Fruit fly (Drosophila melanogaster): Measurements from ENCODE around the gene CG2211.

CG2211 gene

DNA sequence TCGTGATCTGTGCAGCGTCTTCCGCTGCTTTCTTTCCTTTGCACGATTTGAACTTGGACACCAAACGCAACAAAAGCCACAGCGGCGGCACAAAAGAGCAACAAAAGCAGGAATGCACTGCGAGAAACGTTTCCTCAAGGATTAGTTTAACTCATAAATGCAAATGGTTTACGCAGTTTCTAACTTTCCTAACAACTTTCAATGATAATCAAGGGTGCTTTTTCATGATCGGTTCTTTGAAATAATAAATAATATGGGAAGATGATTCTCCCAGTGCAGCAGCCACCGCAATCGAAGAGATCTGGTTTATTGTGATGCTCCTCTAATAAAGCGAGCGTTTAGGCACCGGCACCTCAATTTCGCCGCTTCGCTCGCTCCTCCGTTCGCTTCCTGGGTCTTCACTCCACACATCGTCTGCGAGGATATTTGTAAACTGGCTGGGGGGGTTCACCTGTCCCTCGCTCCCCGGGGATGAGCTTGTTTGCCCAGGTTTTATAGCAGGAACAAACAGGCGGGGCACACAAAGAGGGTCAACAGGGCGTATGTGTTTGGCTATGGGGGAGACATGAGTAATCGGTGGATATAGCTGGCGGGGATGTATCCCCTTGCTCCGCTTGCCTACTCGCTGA, 15.9 kb downstream of the CG2211 start (continued):
- TF ChIP-seq CG9817 (tag; optimal IDR thresholded peaks at IDR 0.05), result peak; percentile 32
- peak; percentile 81 for TF ChIP-seq CG10366 (GFP tag; IDR thresholded peaks at IDR 0.05)
- peak; percentile 30; the same call in 2 of the 3 replicates for TF ChIP-seq CG3726 (GFP tag; IDR thresholded peaks at IDR 0.05)
- no peak for TF ChIP-seq MESR4 (GFP tag; optimal IDR thresholded peaks at IDR 0.05)
- TF ChIP-seq toy (GFP tag; IDR thresholded peaks at IDR 0.05), result no peak
- peak; percentile 83 for TF ChIP-seq CG2678 (tag; optimal IDR thresholded peaks at IDR 0.05)
- TF ChIP-seq CHES-1-like (GFP tag; optimal IDR thresholded peaks at IDR 0.05), result peak; percentile 33
- TF ChIP-seq Bdp1 (GFP tag; optimal IDR thresholded peaks at IDR 0.05), result peak; percentile 61
- peak; percentile 33 for TF ChIP-seq CG12155 (GFP tag; optimal IDR thresholded peaks at IDR 0.05)
- TF ChIP-seq sd (tag; optimal IDR thresholded peaks at IDR 0.05), result no peak
- TF ChIP-seq psq (GFP tag; optimal IDR thresholded peaks at IDR 0.05), result no peak
- TF ChIP-seq dan (GFP tag; IDR thresholded peaks at IDR 0.05), result no peak; the same call in 1 of the 2 replicates
- TF ChIP-seq BEAF-32 (GFP tag; optimal IDR thresholded peaks at IDR 0.05), result no peak
- no peak for TF ChIP-seq CG17912 (GFP tag; optimal IDR thresholded peaks at IDR 0.05)
- TF ChIP-seq CG31441 (GFP tag; IDR thresholded peaks at IDR 0.05), result peak; percentile 90
- TF ChIP-seq mirr (GFP tag; optimal IDR thresholded peaks at IDR 0.05), result no peak
- peak; percentile 82 for TF ChIP-seq tap (tag; optimal IDR thresholded peaks at IDR 0.05)
- peak; percentile 42; the same call in 1 of the 2 replicates for TF ChIP-seq CG14014 (GFP tag; IDR thresholded peaks at IDR 0.05)
- no peak for TF ChIP-seq nau (GFP tag; optimal IDR thresholded peaks at IDR 0.05)
- TF ChIP-seq CG7839 (tag; optimal IDR thresholded peaks at IDR 0.05), result peak; percentile 79
- TF ChIP-seq CG10654 (GFP tag; optimal IDR thresholded peaks at IDR 0.05), result peak; percentile 77
- TF ChIP-seq D19A (tag; optimal IDR thresholded peaks at IDR 0.05), result peak; percentile 77
- TF ChIP-seq Gug (GFP tag; IDR thresholded peaks at IDR 0.05), result peak; percentile 60; the same call in 3 of the 4 replicates
- TF ChIP-seq tup (GFP tag; optimal IDR thresholded peaks at IDR 0.05), result no peak
- TF ChIP-seq tio (GFP tag; optimal IDR thresholded peaks at IDR 0.05), result peak; percentile 40
- no peak for TF ChIP-seq TFAM (GFP tag; optimal IDR thresholded peaks at IDR 0.05)
- TF ChIP-seq abd-A (tag; optimal IDR thresholded peaks at IDR 0.05), result no peak
- peak; percentile 92 for TF ChIP-seq CG17359 (tag; optimal IDR thresholded peaks at IDR 0.05)
- 0 out of 2 replicates have a peak, but pooled peaks have one; percentile 29 for TF ChIP-seq CG4404 (GFP tag; IDR thresholded peaks at IDR 0.05)
- TF ChIP-seq tll (GFP tag; optimal IDR thresholded peaks at IDR 0.05), result no peak
- peak; percentile 28 for TF ChIP-seq NC2α (GFP tag; optimal IDR thresholded peaks at IDR 0.05)
- peak; percentile 38 for TF ChIP-seq CG9437 (GFP tag; optimal IDR thresholded peaks at IDR 0.05)
- TF ChIP-seq CG7745 (tag; optimal IDR thresholded peaks at IDR 0.05), result no peak
- no peak for TF ChIP-seq pan (optimal IDR thresholded peaks at IDR 0.05)
- TF ChIP-seq pan (GFP tag; optimal IDR thresholded peaks at IDR 0.05 in 1 of 2, IDR thresholded peaks at IDR 0.05 in 1 of 2), result peak in 1 of 2 experiments; percentile 82
- peak; percentile 25 for TF ChIP-seq dm (GFP tag; optimal IDR thresholded peaks at IDR 0.05)
- TF ChIP-seq CG3838 (GFP tag; optimal IDR thresholded peaks at IDR 0.05), result no peak
- TF ChIP-seq Chrac-16 (GFP tag; optimal IDR thresholded peaks at IDR 0.05), result peak; percentile 61
- peak in 1 of 3 experiments; percentile 69 for TF ChIP-seq lola (GFP tag; optimal IDR thresholded peaks at IDR 0.05)
- TF ChIP-seq Rx (GFP tag; IDR thresholded peaks at IDR 0.05), result peak; percentile 71
- no peak for TF ChIP-seq unc-4 (GFP tag; IDR thresholded peaks at IDR 0.05; ENCODE audit: partially characterized antibody)
- no peak for TF ChIP-seq Bgb (GFP tag; IDR thresholded peaks at IDR 0.05; ENCODE audit: partially characterized antibody)
- 0 out of 3 replicates have a peak, but pooled peaks have one; percentile 42 for TF ChIP-seq sr (GFP tag; IDR thresholded peaks at IDR 0.05)
- no peak for TF ChIP-seq CG11560 (tag; IDR thresholded peaks at IDR 0.05)
- peak; percentile 82 for TF ChIP-seq Six4 (GFP tag; optimal IDR thresholded peaks at IDR 0.05)
- TF ChIP-seq GATAe (GFP tag; conservative IDR thresholded peaks at IDR 0.05), result no peak
- TF ChIP-seq CG5180 (GFP tag; optimal IDR thresholded peaks at IDR 0.05), result peak; percentile 73
- TF ChIP-seq sisA (GFP tag; IDR thresholded peaks at IDR 0.05), result peak; percentile 92

Data from whole organism, embryonic.